Fruit fly (Drosophila melanogaster) whole organism, wandering third instar larva: ENCODE data around the gene CG10479.

Source experiments
- Abd-B ChIP-seq: fragments of >200 bp; optimal IDR thresholded peaks from 2 replicates; lab custom pipeline; 2017; ENCODE audit warnings: missing biosample characterization, missing genetic modification characterization
- CG32264 ChIP-seq: fragments of 200-800 bp; sonication (Bioruptor generic); optimal IDR thresholded peaks from 2 replicates; lab custom pipeline; 2016; ENCODE audit warnings: missing biosample characterization, missing genetic modification characterization
- CG9705 ChIP-seq: fragments of 200-800 bp; sonication (Bioruptor generic); optimal IDR thresholded peaks from 2 replicates; lab custom pipeline; 2018; ENCODE audit warnings: missing biosample characterization, mild to moderate bottlenecking, missing genetic modification characterization
- CrebA ChIP-seq: fragments of 200-800 bp; sonication (Bioruptor generic); optimal IDR thresholded peaks from 2 replicates; lab custom pipeline; 2016; ENCODE audit warnings: missing biosample characterization, mild to moderate bottlenecking, missing genetic modification characterization, borderline replicate concordance
- Dfd ChIP-seq: fragments of >200 bp; optimal IDR thresholded peaks from 2 replicates; lab custom pipeline; 2017; ENCODE audit warnings: missing biosample characterization, missing genetic modification characterization
- Dif ChIP-seq: fragments of 200-275, 200-300 bp; sonication (Bioruptor generic); optimal IDR thresholded peaks from 2 replicates; lab custom pipeline; 2018; ENCODE audit warnings: missing biosample characterization, missing genetic modification characterization; ENCODE audit not compliant: partially characterized antibody
- HLH106 ChIP-seq: fragments of 200-800 bp; optimal IDR thresholded peaks from 3 replicates; lab custom pipeline; 2019; ENCODE audit warnings: missing biosample characterization, mild to moderate bottlenecking, missing genetic modification characterization, moderate library complexity
- Hr78 ChIP-seq: fragments of >200 bp; optimal IDR thresholded peaks from 2 replicates; lab custom pipeline; 2017; ENCODE audit warnings: missing biosample characterization, missing genetic modification characterization
- Hr83 ChIP-seq: fragments of 200-300 bp; sonication (Bioruptor generic); optimal IDR thresholded peaks from 2 replicates; lab custom pipeline; 2016; ENCODE audit warnings: missing biosample characterization, mild to moderate bottlenecking, missing genetic modification characterization, moderate library complexity; ENCODE audit not compliant: poor library complexity, severe bottlenecking
- Jra ChIP-seq: sonication (Bioruptor generic); optimal IDR thresholded peaks from 2 replicates; lab custom pipeline; 2016; ENCODE audit warnings: missing biosample characterization, missing genetic modification characterization
- Mio ChIP-seq: sonication (Bioruptor generic); optimal IDR thresholded peaks from 2 replicates; lab custom pipeline; 2016; ENCODE audit warnings: missing biosample characterization, missing genetic modification characterization
- Myc ChIP-seq: fragments of >200 bp; optimal IDR thresholded peaks from 2 replicates; lab custom pipeline; 2017
- OdsH ChIP-seq: fragments of 200-800 bp; sonication (Bioruptor generic); optimal IDR thresholded peaks from 2 replicates; lab custom pipeline; 2016; ENCODE audit warnings: missing biosample characterization, mild to moderate bottlenecking, missing genetic modification characterization
- Sp1 ChIP-seq: fragments of 200-800 bp; sonication (Bioruptor generic); optimal IDR thresholded peaks from 3 replicates; lab custom pipeline; 2019; ENCODE audit warnings: missing biosample characterization, mild to moderate bottlenecking, missing genetic modification characterization, moderate library complexity
- Vsx2 ChIP-seq: fragments of 200-300, 225-300 bp; sonication (Bioruptor generic); optimal IDR thresholded peaks from 2 replicates; lab custom pipeline; 2018; ENCODE audit warnings: missing biosample characterization, missing genetic modification characterization; ENCODE audit not compliant: partially characterized antibody
- br ChIP-seq: fragments of 200-800 bp; sonication (Bioruptor generic); optimal IDR thresholded peaks from 2 replicates; lab custom pipeline; 2016; ENCODE audit warnings: missing biosample characterization, missing genetic modification characterization
- brk ChIP-seq: fragments of 200-800 bp; sonication (Bioruptor generic); optimal IDR thresholded peaks from 2 replicates; lab custom pipeline; 2016; ENCODE audit warnings: missing biosample characterization, mild to moderate bottlenecking, missing genetic modification characterization
- dmrt93B ChIP-seq: fragments of 200-800 bp; sonication (Bioruptor generic); optimal IDR thresholded peaks from 2 replicates; lab custom pipeline; 2018; ENCODE audit warnings: missing biosample characterization, mild to moderate bottlenecking, missing genetic modification characterization
- dsf ChIP-seq: sonication (Bioruptor generic); optimal IDR thresholded peaks from 2 replicates; lab custom pipeline; 2016; ENCODE audit warnings: missing biosample characterization, missing genetic modification characterization, borderline replicate concordance
- foxo ChIP-seq, 2 experiments: fragments of 200-800 bp; sonication (Bioruptor generic); optimal IDR thresholded peaks; 2 replicates in 1 of 2; 3 replicates in 1 of 2; lab custom pipeline; 2016 to 2017; ENCODE audit warnings: missing biosample characterization in 2 of 2, missing genetic modification characterization in 2 of 2
- fru ChIP-seq: fragments of 200-800 bp; sonication (Bioruptor generic); optimal IDR thresholded peaks from 3 replicates; lab custom pipeline; 2016; ENCODE audit warnings: missing biosample characterization, mild to moderate bottlenecking, missing genetic modification characterization
- jim ChIP-seq: fragments of 175-275, 200-325 bp; sonication (Bioruptor generic); optimal IDR thresholded peaks from 2 replicates; lab custom pipeline; 2016; ENCODE audit warnings: missing biosample characterization, mild to moderate bottlenecking, missing genetic modification characterization
- lola ChIP-seq: fragments of >200 bp; optimal IDR thresholded peaks from 2 replicates; lab custom pipeline; 2017; ENCODE audit warnings: missing biosample characterization, missing genetic modification characterization
- pan ChIP-seq: fragments of >200 bp; optimal IDR thresholded peaks from 2 replicates; lab custom pipeline; 2017
- psq ChIP-seq: fragments of 200-800 bp; sonication (Bioruptor generic); optimal IDR thresholded peaks from 3 replicates; lab custom pipeline; 2017; ENCODE audit warnings: missing biosample characterization, mild to moderate bottlenecking, missing genetic modification characterization, moderate library complexity
- rgr ChIP-seq: fragments of 200-800 bp; sonication (Bioruptor generic); optimal IDR thresholded peaks from 3 replicates; lab custom pipeline; 2016; ENCODE audit warnings: missing biosample characterization, mild to moderate bottlenecking, missing genetic modification characterization
- sage ChIP-seq: fragments of 200-800 bp; sonication (Bioruptor generic); optimal IDR thresholded peaks from 2 replicates; lab custom pipeline; 2016; ENCODE audit warnings: missing biosample characterization, mild to moderate bottlenecking, missing genetic modification characterization
- sv ChIP-seq: fragments of 200-800 bp; sonication (Bioruptor generic); optimal IDR thresholded peaks from 3 replicates; lab custom pipeline; 2016; ENCODE audit warnings: missing biosample characterization, missing genetic modification characterization
- usp ChIP-seq: fragments of >200 bp; optimal IDR thresholded peaks from 2 replicates; lab custom pipeline; 2017; ENCODE audit warnings: missing biosample characterization, missing genetic modification characterization
- woc ChIP-seq: sonication (Bioruptor generic); optimal IDR thresholded peaks from 2 replicates; lab custom pipeline; 2016; ENCODE audit warnings: missing biosample characterization, mild to moderate bottlenecking, missing genetic modification characterization

CG10479 gene

DNA sequence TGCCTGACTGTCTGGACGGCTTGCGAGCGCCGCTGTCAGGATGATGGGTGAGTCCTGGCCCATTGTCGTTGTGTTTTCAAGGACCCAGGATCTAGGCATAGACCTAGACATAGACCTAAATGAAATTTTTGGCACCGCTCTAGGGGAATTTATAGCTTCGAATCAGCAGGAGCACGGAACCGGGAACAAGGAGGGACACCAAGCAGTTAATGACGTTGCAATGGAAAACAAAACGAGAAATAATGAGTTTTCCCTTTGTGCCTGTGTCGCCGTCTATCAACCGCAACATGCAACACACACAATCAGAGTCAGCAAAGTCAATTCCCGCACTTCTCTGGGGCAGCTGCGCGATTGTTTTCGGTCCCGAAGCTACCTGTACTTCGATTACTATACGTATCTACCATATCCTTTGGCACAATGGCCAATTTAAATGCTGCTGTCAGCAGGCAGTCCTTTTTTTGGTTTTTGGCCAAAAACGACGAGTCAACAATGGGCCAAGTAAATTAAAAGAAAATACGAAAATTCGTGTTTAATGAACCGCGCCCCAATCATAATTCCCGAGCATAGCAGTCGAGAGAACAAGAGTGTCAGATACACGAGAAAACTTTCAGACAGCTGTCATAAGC is 7.2 kb upstream of the CG10479 start:
- TF ChIP-seq dsf (GFP tag; lab: Kevin White, UChicago): no peak
- TF ChIP-seq brk (GFP tag; lab: Kevin White, UChicago): no peak
- no peak for TF ChIP-seq br (GFP tag; lab: Kevin White, UChicago)
- TF ChIP-seq lola: no peak
- TF ChIP-seq sage: no peak
- TF ChIP-seq CG9705 (GFP tag; lab: Kevin White, UChicago): no peak
- TF ChIP-seq Dif (GFP tag; lab: Kevin White, UChicago): no peak
- TF ChIP-seq jim (GFP tag; lab: Kevin White, UChicago): no peak
- TF ChIP-seq HLH106: no peak
- no peak for TF ChIP-seq Jra (GFP tag; lab: Kevin White, UChicago)
- no peak for TF ChIP-seq Myc (lab: Kevin White, UChicago)
- no peak for TF ChIP-seq psq (GFP tag; lab: Kevin White, UChicago)
- no peak for TF ChIP-seq OdsH (GFP tag; lab: Kevin White, UChicago)
- TF ChIP-seq, all 38 proteins: peak for 0

DNA sequence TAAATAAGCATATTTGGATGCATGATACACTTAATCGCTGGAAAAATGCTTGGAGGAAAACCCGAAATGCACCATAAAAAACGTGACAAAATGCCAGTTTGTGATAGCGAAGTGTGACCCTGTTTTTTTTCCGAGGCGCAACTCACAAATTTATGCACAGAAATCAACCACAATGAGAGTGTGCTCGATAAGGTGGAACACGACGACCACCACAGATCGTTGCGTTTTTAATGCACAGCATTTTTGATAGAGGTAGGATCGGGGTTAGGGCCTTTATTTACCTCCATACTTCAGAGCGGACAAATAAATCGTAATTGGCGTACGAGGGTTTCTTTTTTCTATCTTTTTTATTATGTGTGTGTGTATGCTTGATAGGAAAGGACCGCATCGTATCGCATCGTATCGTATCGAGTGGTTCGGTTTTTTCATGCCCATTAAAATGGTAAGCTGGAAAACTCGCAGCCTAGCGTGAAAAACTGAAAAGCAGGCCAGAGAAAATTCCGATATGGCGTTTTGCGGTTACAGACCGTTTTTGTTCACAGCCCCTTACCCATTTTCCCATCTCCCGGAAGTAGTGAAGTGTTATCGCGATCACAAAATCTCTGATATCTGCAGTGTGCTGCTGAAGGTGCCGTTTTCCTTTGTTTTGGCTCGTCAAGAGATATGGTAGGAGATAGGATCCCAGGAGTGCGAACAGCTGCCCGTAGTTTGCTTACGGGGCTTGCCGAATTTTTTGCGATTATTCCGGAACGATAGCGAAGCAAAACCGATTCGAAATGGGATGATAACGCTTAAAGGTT is 4.9 kb upstream of the CG10479 start:
- no peak for TF ChIP-seq lola
- TF ChIP-seq br (GFP tag; lab: Kevin White, UChicago): no peak

DNA sequence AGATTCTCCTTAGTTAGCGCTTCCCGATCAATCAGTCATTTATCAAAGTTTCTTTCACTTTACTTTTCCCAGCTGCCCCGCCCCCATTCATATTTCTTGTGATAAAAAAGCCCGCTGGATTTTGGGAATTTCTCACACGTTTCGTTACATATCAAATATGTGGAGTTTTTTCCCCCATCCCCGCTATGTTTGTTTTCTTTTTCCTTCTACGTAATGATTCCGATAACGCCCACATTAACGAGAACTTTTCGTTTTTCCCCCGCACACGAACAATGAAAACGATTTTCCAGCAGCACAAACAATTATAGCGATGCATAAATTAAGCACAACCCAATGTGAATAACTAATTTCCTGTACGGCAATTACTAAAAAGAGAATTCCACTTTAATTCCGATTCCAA is 4.3 kb upstream of the CG10479 start:
- TF ChIP-seq foxo (GFP tag; optimal IDR thresholded peaks at IDR 0.05; lab: Kevin White, UChicago) (no peak), HLH106 (no peak), fru (GFP tag; lab: Kevin White, UChicago) (no peak), dsf (GFP tag; lab: Kevin White, UChicago) (no peak), Hr78 (no peak), sv (GFP tag; lab: Kevin White, UChicago) (no peak), Abd-B (no peak), Vsx2 (GFP tag; lab: Kevin White, UChicago) (no peak), CG32264 (GFP tag; lab: Kevin White, UChicago) (no peak), Sp1 (GFP tag; lab: Kevin White, UChicago) (no peak), pan (no peak), woc (GFP tag; lab: Kevin White, UChicago) (no peak), dmrt93B (GFP tag; lab: Kevin White, UChicago) (no peak), jim (GFP tag; lab: Kevin White, UChicago) (no peak)
- TF ChIP-seq, all 38 proteins: peak for 0

DNA sequence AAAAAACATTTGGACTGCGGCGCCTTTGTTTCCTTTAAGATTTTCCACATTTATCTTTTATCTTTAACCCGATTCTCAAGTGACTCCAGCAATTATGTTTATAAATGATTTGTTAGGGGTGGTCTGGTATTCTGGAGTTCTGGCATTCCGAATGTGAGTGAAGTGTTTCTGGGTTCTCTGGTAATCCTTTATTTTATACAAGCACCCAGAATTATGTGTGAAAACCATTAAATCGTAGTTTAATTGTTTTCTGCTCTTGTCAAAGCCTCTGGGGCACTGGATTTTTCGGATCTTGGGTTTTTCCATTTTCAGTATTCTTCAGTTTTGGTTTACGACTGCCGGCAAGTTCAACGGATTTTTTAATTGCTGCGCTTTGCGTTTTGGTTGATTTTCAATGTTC is 3.7 kb upstream of the CG10479 start:
- no peak for TF ChIP-seq sage
- TF ChIP-seq Mio (GFP tag; lab: Kevin White, UChicago): no peak
- TF ChIP-seq pan: no peak
- no peak for TF ChIP-seq Dfd (GFP tag; lab: Kevin White, UChicago)
- TF ChIP-seq rgr (GFP tag; lab: Kevin White, UChicago): no peak
- no peak for TF ChIP-seq psq (GFP tag; lab: Kevin White, UChicago)
- TF ChIP-seq CrebA (GFP tag; lab: Kevin White, UChicago): no peak
- no peak for TF ChIP-seq brk (GFP tag; lab: Kevin White, UChicago)
- no peak for TF ChIP-seq Hr83
- TF ChIP-seq OdsH (GFP tag; lab: Kevin White, UChicago): no peak
- TF ChIP-seq usp: no peak
- no peak for TF ChIP-seq dsf (GFP tag; lab: Kevin White, UChicago)
- no peak for TF ChIP-seq Vsx2 (GFP tag; lab: Kevin White, UChicago)
- no peak for TF ChIP-seq Hr78
- no peak for TF ChIP-seq Dif (GFP tag; lab: Kevin White, UChicago)
- TF ChIP-seq Abd-B: no peak
- no peak for TF ChIP-seq CG32264 (GFP tag; lab: Kevin White, UChicago)
- no peak for TF ChIP-seq dmrt93B (GFP tag; lab: Kevin White, UChicago)
- no peak for TF ChIP-seq CG9705 (GFP tag; lab: Kevin White, UChicago)
